Worm (Caenorhabditis elegans) whole organism, L3 larva: Measurements from ENCODE around the gene amx-1.
A peak's percentile ranks its signal among the peaks of the same experiment; 100 is the strongest.

Experiments used
- R02D3.7 ChIP-seq: fragments of 150-350 bp; optimal IDR thresholded peaks from 2 replicates; lab custom pipeline; 2014; ENCODE audit warnings: missing biosample characterization, missing genetic modification characterization
- ZK546.5 ChIP-seq: sonication (generic microtip); optimal IDR thresholded peaks from 2 replicates; lab custom pipeline; 2017; ENCODE audit warnings: missing biosample characterization, missing genetic modification characterization
- aly-2 ChIP-seq: fragments of 150-350 bp; optimal IDR thresholded peaks from 2 replicates; lab custom pipeline; 2014; ENCODE audit warnings: missing biosample characterization, missing genetic modification characterization
- ama-1 ChIP-seq: fragments of 150-350 bp; optimal IDR thresholded peaks from 2 replicates; lab custom pipeline; 2018
- ceh-16 ChIP-seq: sonication (generic microtip); optimal IDR thresholded peaks from 2 replicates; lab custom pipeline; 2017; ENCODE audit warnings: missing biosample characterization, missing genetic modification characterization
- ceh-28 ChIP-seq: fragments of 150-350 bp; optimal IDR thresholded peaks from 2 replicates; lab custom pipeline; 2014; ENCODE audit warnings: missing biosample characterization, missing genetic modification reagents, missing genetic modification characterization
- ceh-9 ChIP-seq: sonication (generic microtip); optimal IDR thresholded peaks from 2 replicates; lab custom pipeline; 2018; ENCODE audit warnings: missing biosample characterization, missing genetic modification characterization
- egl-27 ChIP-seq: sonication (generic microtip); optimal IDR thresholded peaks from 4 replicates; lab custom pipeline; 2017; ENCODE audit warnings: missing biosample characterization, missing genetic modification reagents, missing genetic modification characterization
- elt-2 ChIP-seq: sonication (generic microtip); optimal IDR thresholded peaks from 2 replicates; lab custom pipeline; 2016; ENCODE audit warnings: missing genetic modification reagents, mild to moderate bottlenecking, missing genetic modification characterization, missing compliant biosample characterization
- elt-3 ChIP-seq, 3 experiments: fragments of 150-350 bp in 1 of 3; sonication (generic microtip) in 2 of 3; optimal IDR thresholded peaks; 2 replicates in 2 of 3; 4 replicates in 1 of 3; lab custom pipeline; 2014 to 2017; ENCODE audit warnings: missing biosample characterization in 3 of 3, missing genetic modification characterization in 3 of 3
- fkh-2 ChIP-seq: fragments of 150-350 bp; optimal IDR thresholded peaks from 2 replicates; lab custom pipeline; 2014; ENCODE audit warnings: missing biosample characterization, missing genetic modification reagents, missing genetic modification characterization
- fos-1 ChIP-seq: fragments of 150-350 bp; optimal IDR thresholded peaks from 2 replicates; lab custom pipeline; 2014; ENCODE audit warnings: missing biosample characterization, missing genetic modification characterization
- hmg-11 ChIP-seq: sonication (generic microtip); optimal IDR thresholded peaks from 2 replicates; lab custom pipeline; 2016; ENCODE audit warnings: missing genetic modification characterization, missing compliant biosample characterization
- lin-15B ChIP-seq: fragments of 150-350 bp; optimal IDR thresholded peaks from 2 replicates; lab custom pipeline; 2014; ENCODE audit warnings: missing biosample characterization, missing genetic modification characterization
- lin-39 ChIP-seq: fragments of 150-350 bp; optimal IDR thresholded peaks from 2 replicates; lab custom pipeline; 2018; ENCODE audit warnings: missing biosample characterization, missing genetic modification reagents, missing genetic modification characterization
- lsy-12 ChIP-seq: sonication (generic microtip); optimal IDR thresholded peaks from 2 replicates; lab custom pipeline; 2016; ENCODE audit warnings: mild to moderate bottlenecking, missing genetic modification characterization, missing compliant biosample characterization
- mdl-1 ChIP-seq: fragments of 150-350 bp; optimal IDR thresholded peaks from 2 replicates; lab custom pipeline; 2014; ENCODE audit warnings: missing biosample characterization, missing genetic modification characterization
- mml-1 ChIP-seq: fragments of 150-350 bp; sonication (generic microtip); optimal IDR thresholded peaks from 3 replicates; lab custom pipeline; 2014; ENCODE audit warnings: missing biosample characterization, missing genetic modification characterization
- nfya-1 ChIP-seq: sonication (generic microtip); optimal IDR thresholded peaks from 2 replicates; lab custom pipeline; 2017; ENCODE audit warnings: missing genetic modification characterization, mild to moderate bottlenecking, missing compliant biosample characterization, antibody characterized with exemption, moderate library complexity; ENCODE audit not compliant: insufficient read depth
- nhr-11 ChIP-seq: fragments of 150-350 bp; optimal IDR thresholded peaks from 2 replicates; lab custom pipeline; 2014; ENCODE audit warnings: missing biosample characterization, missing genetic modification characterization
- nhr-12 ChIP-seq: fragments of 150-350 bp; optimal IDR thresholded peaks from 2 replicates; lab custom pipeline; 2014; ENCODE audit warnings: missing biosample characterization, missing genetic modification characterization
- nhr-23 ChIP-seq: fragments of 150-350 bp; optimal IDR thresholded peaks from 2 replicates; lab custom pipeline; 2014; ENCODE audit warnings: missing biosample characterization, missing genetic modification reagents, missing genetic modification characterization
- nhr-25 ChIP-seq: sonication (generic microtip); optimal IDR thresholded peaks from 2 replicates; lab custom pipeline; 2017; ENCODE audit warnings: missing biosample characterization, missing genetic modification characterization
- nhr-28 ChIP-seq: fragments of 150-350 bp; optimal IDR thresholded peaks from 2 replicates; lab custom pipeline; 2014; ENCODE audit warnings: missing biosample characterization, missing genetic modification characterization
- nhr-43 ChIP-seq: sonication (generic microtip); optimal IDR thresholded peaks from 2 replicates; lab custom pipeline; 2016; ENCODE audit warnings: mild to moderate bottlenecking, missing genetic modification characterization, missing compliant biosample characterization; ENCODE audit not compliant: poor library complexity, severe bottlenecking
- nhr-67 ChIP-seq: fragments of 150-350 bp; optimal IDR thresholded peaks from 2 replicates; lab custom pipeline; 2014; ENCODE audit warnings: missing biosample characterization, missing genetic modification characterization
- nhr-77 ChIP-seq: fragments of 150-350 bp; optimal IDR thresholded peaks from 2 replicates; lab custom pipeline; 2014; ENCODE audit warnings: missing biosample characterization, missing genetic modification characterization
- pha-4 ChIP-seq: fragments of 150-350 bp; optimal IDR thresholded peaks from 2 replicates; lab custom pipeline; 2014; ENCODE audit warnings: missing biosample characterization, missing genetic modification reagents, missing genetic modification characterization
- pqm-1 ChIP-seq: fragments of 150-350 bp; optimal IDR thresholded peaks from 2 replicates; lab custom pipeline; 2017; ENCODE audit warnings: missing biosample characterization, missing genetic modification characterization, inconsistent platforms
- sea-2 ChIP-seq: fragments of 150-350 bp; sonication (generic microtip); optimal IDR thresholded peaks from 4 replicates; lab custom pipeline; 2014; ENCODE audit warnings: missing biosample characterization, missing genetic modification reagents, missing genetic modification characterization
- skn-1 ChIP-seq: fragments of 150-350 bp; optimal IDR thresholded peaks from 2 replicates; lab custom pipeline; 2014; ENCODE audit warnings: missing biosample characterization, missing genetic modification characterization
- snpc-4 ChIP-seq: fragments of 150-350 bp; optimal IDR thresholded peaks from 2 replicates; lab custom pipeline; 2014; ENCODE audit warnings: missing biosample characterization, missing genetic modification characterization
- tbx-2 ChIP-seq: sonication (generic microtip); optimal IDR thresholded peaks from 2 replicates; lab custom pipeline; 2016; ENCODE audit warnings: mild to moderate bottlenecking, missing genetic modification characterization, missing compliant biosample characterization
- unc-39 ChIP-seq: sonication (generic microtip); optimal IDR thresholded peaks from 4 replicates; lab custom pipeline; 2017; ENCODE audit warnings: missing biosample characterization, missing genetic modification characterization
- unc-62 ChIP-seq: fragments of 150-350 bp; sonication (generic microtip); optimal IDR thresholded peaks from 4 replicates; lab custom pipeline; 2014; ENCODE audit warnings: missing biosample characterization, missing genetic modification reagents, missing genetic modification characterization
- zag-1 ChIP-seq: fragments of 150-350 bp; optimal IDR thresholded peaks from 2 replicates; lab custom pipeline; 2014; ENCODE audit warnings: missing biosample characterization, missing genetic modification characterization
- ztf-11 ChIP-seq: fragments of 150-350 bp; optimal IDR thresholded peaks from 2 replicates; lab custom pipeline; 2014; ENCODE audit warnings: missing biosample characterization, missing genetic modification characterization
- ztf-4 ChIP-seq: fragments of 150-350 bp; optimal IDR thresholded peaks from 2 replicates; lab custom pipeline; 2014; ENCODE audit warnings: missing biosample characterization, missing genetic modification characterization

amx-1 gene

ce11 chrIII:3786427-3786935 is 35.7 kb upstream of the amx-1 start, which contains the start of gene acy-3:
Gene acy-3 (minus strand): TSS chrIII:3786477.
- TF ChIP-seq pha-4 (peak; percentile 72), unc-62 (GFP tag; lab: Kevin White, UChicago) (peak; percentile 49), snpc-4 (tag; lab: Kevin White, UChicago) (peak; percentile 45), lsy-12 (tag; lab: Kevin White, UChicago) (peak; percentile 22), unc-39 (tag; lab: Kevin White, UChicago) (no peak), hmg-11 (tag; lab: Kevin White, UChicago) (peak; percentile 24), ztf-4 (no peak), nhr-28 (tag; lab: Kevin White, UChicago) (no peak), nhr-43 (peak; percentile 66), nhr-25 (tag; lab: Kevin White, UChicago) (peak; percentile 5), ceh-28 (tag; lab: Kevin White, UChicago) (peak; percentile 48), pqm-1 (tag; lab: Kevin White, UChicago) (peak; percentile 43), lin-15B (tag; lab: Kevin White, UChicago) (no peak), aly-2 (tag; lab: Kevin White, UChicago) (no peak), elt-2 (tag; lab: Kevin White, UChicago) (peak; percentile 52), skn-1 (no peak), nfya-1 (peak; percentile 75), ceh-16 (tag; lab: Kevin White, UChicago) (no peak), nhr-23 (tag; lab: Kevin White, UChicago) (peak; percentile 69), nhr-11 (tag; lab: Kevin White, UChicago) (no peak)

- TF ChIP-seq ama-1 (peak; percentile 8), skn-1 (no peak), ztf-4 (peak; percentile 39), nhr-25 (tag; lab: Kevin White, UChicago) (peak; percentile 33)
Measured at ce11 chrIII:3789688-3790371, 32.4 kb upstream of the amx-1 start.

- TF ChIP-seq nhr-11 (tag; lab: Kevin White, UChicago) = no peak
- peak; percentile 1 for TF ChIP-seq elt-2 (tag; lab: Kevin White, UChicago)
- TF ChIP-seq mml-1 (tag; lab: Kevin White, UChicago) = no peak
- no peak for TF ChIP-seq hmg-11 (tag; lab: Kevin White, UChicago)
- no peak for TF ChIP-seq nhr-28 (tag; lab: Kevin White, UChicago)
- no peak for TF ChIP-seq nhr-12 (tag; lab: Kevin White, UChicago)
- TF ChIP-seq nhr-43 = no peak
- TF ChIP-seq lin-15B (tag; lab: Kevin White, UChicago) = peak; percentile 3
- TF ChIP-seq nhr-67 (tag; lab: Kevin White, UChicago) = no peak
- TF ChIP-seq nfya-1 = peak; percentile 99
Measured at ce11 chrIII:3790855-3791254, 31.3 kb upstream of the amx-1 start.

ce11 chrIII:3795933-3796332 is 26.3 kb upstream of the amx-1 start:
- TF ChIP-seq ama-1 (peak; percentile 67), nhr-28 (tag; lab: Kevin White, UChicago) (no peak), elt-3 (tag; optimal IDR thresholded peaks at IDR 0.05; lab: Kevin White, UChicago) (no peak), egl-27 (tag; lab: Kevin White, UChicago) (no peak), ztf-4 (no peak), fkh-2 (tag; lab: Kevin White, UChicago) (no peak), ZK546.5 (tag; lab: Kevin White, UChicago) (no peak)

- TF ChIP-seq fkh-2 (tag; lab: Kevin White, UChicago) = no peak
- no peak for TF ChIP-seq mdl-1 (tag; lab: Kevin White, UChicago)
- TF ChIP-seq nhr-28 (tag; lab: Kevin White, UChicago) = no peak
- TF ChIP-seq nhr-77 (tag; lab: Kevin White, UChicago) = no peak
- peak; percentile 37 for TF ChIP-seq elt-2 (tag; lab: Kevin White, UChicago)
- no peak for TF ChIP-seq nhr-11 (tag; lab: Kevin White, UChicago)
- no peak for TF ChIP-seq hmg-11 (tag; lab: Kevin White, UChicago)
- peak; percentile 55 for TF ChIP-seq lin-39 (tag; lab: Kevin White, UChicago)
- TF ChIP-seq ztf-11 (tag; lab: Kevin White, UChicago) = no peak
- TF ChIP-seq pqm-1 (tag; lab: Kevin White, UChicago) = peak; percentile 56
- no peak for TF ChIP-seq unc-39 (tag; lab: Kevin White, UChicago)
- TF ChIP-seq fos-1 (tag; lab: Kevin White, UChicago) = no peak
- no peak for TF ChIP-seq nhr-67 (tag; lab: Kevin White, UChicago)
- TF ChIP-seq lin-15B (tag; lab: Kevin White, UChicago) = no peak
- TF ChIP-seq ceh-9 = no peak
- no peak for TF ChIP-seq ztf-4
- no peak for TF ChIP-seq R02D3.7 (tag; lab: Kevin White, UChicago)
- TF ChIP-seq nhr-23 (tag; lab: Kevin White, UChicago) = peak; percentile 87
- no peak for TF ChIP-seq ceh-16 (tag; lab: Kevin White, UChicago)
- peak; percentile 31 for TF ChIP-seq nhr-43
- TF ChIP-seq lsy-12 (tag; lab: Kevin White, UChicago) = no peak
- TF ChIP-seq egl-27 (tag; lab: Kevin White, UChicago) = no peak
- no peak for TF ChIP-seq tbx-2
- TF ChIP-seq sea-2 (GFP tag; lab: Kevin White, UChicago) = no peak
- TF ChIP-seq unc-62 (GFP tag; lab: Kevin White, UChicago) = no peak
- no peak for TF ChIP-seq aly-2 (tag; lab: Kevin White, UChicago)
- TF ChIP-seq nhr-25 (tag; lab: Kevin White, UChicago) = peak; percentile 87
- no peak for TF ChIP-seq zag-1 (tag; lab: Kevin White, UChicago)
Measured at ce11 chrIII:3797180-3798026, 24.8 kb upstream of the amx-1 start.
